Worm (Caenorhabditis elegans): Measurements from ENCODE around the gene F22F7.4.

DNA sequence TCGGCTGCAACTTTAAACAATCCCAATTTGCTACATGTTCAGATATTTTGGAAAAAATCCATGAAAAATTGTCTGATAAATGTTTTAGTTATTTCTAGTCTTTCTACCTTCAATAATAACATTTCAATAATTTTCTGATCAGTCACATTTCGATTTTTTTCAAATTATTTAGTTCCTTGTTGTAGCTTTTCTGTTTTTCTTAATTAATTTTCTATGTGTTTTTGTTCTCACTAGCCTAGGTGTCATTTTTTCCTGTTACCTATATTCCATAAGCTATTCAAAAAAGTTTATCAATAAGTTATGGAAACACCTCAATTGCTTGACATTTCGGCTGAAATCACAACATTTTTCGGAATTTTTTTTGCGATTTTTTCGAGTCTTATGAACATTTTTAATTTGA, 47.4 kb upstream of the F22F7.4 start, which contains the start of gene srbc-23:
- no peak for TF ChIP-seq tbx-11 (GFP tag; IDR thresholded peaks at IDR 0.05)
- TF ChIP-seq ama-1 (optimal IDR thresholded peaks at IDR 0.05), result no peak
- no peak for TF ChIP-seq tra-4 (tag; optimal IDR thresholded peaks at IDR 0.05)

All from whole organism, early embryonic.